Worm (Caenorhabditis elegans): ENCODE measurements around the gene pck-1.
A peak's percentile ranks its signal among the peaks of the same experiment; 100 is the strongest.

pck-1 gene

ce11 chrIII:30399-30798, 35.7 kb downstream of the pck-1 start (continued):
- TF ChIP-seq elt-3 (tag; optimal IDR thresholded peaks at IDR 0.05) = no peak
- TF ChIP-seq nhr-10 (tag; optimal IDR thresholded peaks at IDR 0.05) = no peak
- TF ChIP-seq lin-39 (tag; optimal IDR thresholded peaks at IDR 0.05) = no peak

ce11 chrIII:29626-30025, 36.4 kb downstream of the pck-1 start:
- no peak for TF ChIP-seq nhr-25 (tag; optimal IDR thresholded peaks at IDR 0.05)
- no peak for TF ChIP-seq R02D3.7 (tag; optimal IDR thresholded peaks at IDR 0.05)
- TF ChIP-seq elt-3 (tag; optimal IDR thresholded peaks at IDR 0.05) = no peak
- TF ChIP-seq ztf-1 (GFP tag; conservative IDR thresholded peaks at IDR 0.05) = no peak
- TF ChIP-seq snpc-4 (tag; optimal IDR thresholded peaks at IDR 0.05) = no peak
- TF ChIP-seq skn-1 (tag; optimal IDR thresholded peaks at IDR 0.05) = no peak
- no peak for TF ChIP-seq blmp-1 (tag; optimal IDR thresholded peaks at IDR 0.05; ENCODE audit: insufficient read depth)
- no peak for TF ChIP-seq ama-1 (optimal IDR thresholded peaks at IDR 0.05)
- no peak for TF ChIP-seq ztf-4 (tag; optimal IDR thresholded peaks at IDR 0.05)
- TF ChIP-seq sma-3 (GFP tag; optimal IDR thresholded peaks at IDR 0.05) = no peak
- TF ChIP-seq mdl-1 (tag; optimal IDR thresholded peaks at IDR 0.05) = no peak
- TF ChIP-seq lin-13 (GFP tag; optimal IDR thresholded peaks at IDR 0.05) = no peak

ce11 chrIII:28841-29240, 37.2 kb downstream of the pck-1 start:
- TF ChIP-seq zag-1 (tag; optimal IDR thresholded peaks at IDR 0.05) (no peak), nhr-25 (tag; optimal IDR thresholded peaks at IDR 0.05) (no peak), ztf-11 (tag; optimal IDR thresholded peaks at IDR 0.05) (no peak), nhr-23 (tag; optimal IDR thresholded peaks at IDR 0.05) (no peak), sma-3 (GFP tag; optimal IDR thresholded peaks at IDR 0.05) (no peak), unc-62 (GFP tag; optimal IDR thresholded peaks at IDR 0.05) (no peak), lsy-2 (tag; optimal IDR thresholded peaks at IDR 0.05) (no peak), R02D3.7 (tag; optimal IDR thresholded peaks at IDR 0.05) (no peak), unc-39 (tag; optimal IDR thresholded peaks at IDR 0.05) (no peak), mbf-1 (tag; optimal IDR thresholded peaks at IDR 0.05) (no peak), ZK546.5 (tag; optimal IDR thresholded peaks at IDR 0.05) (no peak), nhr-237 (tag; optimal IDR thresholded peaks at IDR 0.05) (no peak)

ce11 chrIII:27341-27947, 38.6 kb downstream of the pck-1 start:
- TF ChIP-seq nhr-77 (tag; optimal IDR thresholded peaks at IDR 0.05) = no peak
- TF ChIP-seq C34F6.9 (tag; optimal IDR thresholded peaks at IDR 0.05) = no peak
- no peak for TF ChIP-seq peb-1 (tag; optimal IDR thresholded peaks at IDR 0.05)
- TF ChIP-seq nhr-25 (tag; optimal IDR thresholded peaks at IDR 0.05) = no peak
- no peak for TF ChIP-seq fos-1 (tag; optimal IDR thresholded peaks at IDR 0.05)
- no peak for TF ChIP-seq mdl-1 (tag; optimal IDR thresholded peaks at IDR 0.05)
- TF ChIP-seq dmd-4 (tag; optimal IDR thresholded peaks at IDR 0.05) = no peak
- TF ChIP-seq R02D3.7 (tag; optimal IDR thresholded peaks at IDR 0.05) = no peak
- TF ChIP-seq blmp-1 (tag; optimal IDR thresholded peaks at IDR 0.05; ENCODE audit: insufficient read depth) = no peak
- no peak for TF ChIP-seq aly-2 (tag; optimal IDR thresholded peaks at IDR 0.05)
- no peak for TF ChIP-seq lin-11 (tag; optimal IDR thresholded peaks at IDR 0.05)
- TF ChIP-seq unc-39 (tag; optimal IDR thresholded peaks at IDR 0.05) = no peak

ce11 chrIII:25582-25996, 40.5 kb downstream of the pck-1 start:
- TF ChIP-seq crh-2 (tag; optimal IDR thresholded peaks at IDR 0.05) = peak; percentile 54
- peak; percentile 11 for TF ChIP-seq Y55F3AM.14 (GFP tag; optimal IDR thresholded peaks at IDR 0.05)
- TF ChIP-seq C34F6.9 (tag; optimal IDR thresholded peaks at IDR 0.05) = peak; percentile 79
- peak; percentile 32 for TF ChIP-seq mab-5 (tag; optimal IDR thresholded peaks at IDR 0.05)
- peak; percentile 74 for TF ChIP-seq zag-1 (tag; optimal IDR thresholded peaks at IDR 0.05)
- no peak for TF ChIP-seq dmd-4 (tag; optimal IDR thresholded peaks at IDR 0.05)
- TF ChIP-seq F13H6.1 (tag; optimal IDR thresholded peaks at IDR 0.05) = peak; percentile 77
- TF ChIP-seq skn-1 (tag; optimal IDR thresholded peaks at IDR 0.05) = no peak
- TF ChIP-seq mdl-1 (tag; optimal IDR thresholded peaks at IDR 0.05) = peak; percentile 72 to 85
- no peak for TF ChIP-seq mbf-1 (tag; optimal IDR thresholded peaks at IDR 0.05)
- TF ChIP-seq nhr-12 (tag; optimal IDR thresholded peaks at IDR 0.05) = no peak
- peak; percentile 87 for TF ChIP-seq sma-9 (GFP tag; optimal IDR thresholded peaks at IDR 0.05)
- no peak for TF ChIP-seq sma-9 (tag; optimal IDR thresholded peaks at IDR 0.05)
- TF ChIP-seq nhr-129 (tag; optimal IDR thresholded peaks at IDR 0.05) = peak; percentile 75
- peak; percentile 22 for TF ChIP-seq fos-1 (tag; optimal IDR thresholded peaks at IDR 0.05)
- no peak for TF ChIP-seq blmp-1 (tag; optimal IDR thresholded peaks at IDR 0.05; ENCODE audit: insufficient read depth)
- peak; percentile 59 for TF ChIP-seq egl-27 (tag; optimal IDR thresholded peaks at IDR 0.05)
- peak; percentile 62 for TF ChIP-seq lin-13 (GFP tag; optimal IDR thresholded peaks at IDR 0.05)
- TF ChIP-seq unc-55 (GFP tag; optimal IDR thresholded peaks at IDR 0.05) = peak; percentile 88
- TF ChIP-seq nhr-6 (tag; optimal IDR thresholded peaks at IDR 0.05) = peak; percentile 39
- TF ChIP-seq nhr-21 (tag; optimal IDR thresholded peaks at IDR 0.05) = peak; percentile 33
- peak; percentile 86 for TF ChIP-seq lin-11 (tag; optimal IDR thresholded peaks at IDR 0.05)
- TF ChIP-seq unc-62 (GFP tag; optimal IDR thresholded peaks at IDR 0.05) = no peak
- peak; percentile 17 for TF ChIP-seq ceh-82 (tag; optimal IDR thresholded peaks at IDR 0.05)
- peak; percentile 47 for TF ChIP-seq ztf-4 (tag; optimal IDR thresholded peaks at IDR 0.05)
- TF ChIP-seq lsy-2 (tag; optimal IDR thresholded peaks at IDR 0.05) = peak; percentile 44 to 70
- TF ChIP-seq ztf-1 (GFP tag; conservative IDR thresholded peaks at IDR 0.05) = no peak

Measured in whole organism, L2 larva.